Worm (Caenorhabditis elegans) whole organism, L4 larva: ENCODE results near the gene vps-35.

ENCODE experiments used
- aha-1 ChIP-seq: fragments of 150-350 bp; peaks from one replicate; lab custom pipeline; 2014; ENCODE audit warnings: missing biosample characterization, missing genetic modification characterization
- ceh-32 ChIP-seq: sonication (generic microtip); optimal IDR thresholded peaks from 2 replicates; lab custom pipeline; 2016; ENCODE audit warnings: mild to moderate bottlenecking, missing genetic modification characterization, missing compliant biosample characterization; ENCODE audit not compliant: poor library complexity
- ceh-44 ChIP-seq: fragments of 200-800 bp; sonication (Bioruptor generic); IDR thresholded peaks from 2 replicates; pipeline ENCODE4 v1.3.6; 2022; ENCODE audit warnings: missing genetic modification reagents, missing genetic modification characterization, missing compliant biosample characterization
- hmg-1.1 ChIP-seq: fragments of 200-800 bp; sonication (Bioruptor generic); IDR thresholded peaks from 2 replicates; pipeline ENCODE4 v1.3.6; 2022; ENCODE audit warnings: missing genetic modification reagents, missing genetic modification characterization, missing compliant biosample characterization
- nhr-237 ChIP-seq: sonication (generic microtip); optimal IDR thresholded peaks from 2 replicates; lab custom pipeline; 2017; ENCODE audit warnings: missing biosample characterization, missing genetic modification characterization
- nhr-25 ChIP-seq: sonication (generic microtip); optimal IDR thresholded peaks from 2 replicates; lab custom pipeline; 2017; ENCODE audit warnings: missing genetic modification characterization, mild to moderate bottlenecking, missing compliant biosample characterization, antibody characterized with exemption, moderate library complexity, borderline replicate concordance; ENCODE audit not compliant: insufficient read depth
- nhr-28 ChIP-seq: fragments of 150-350 bp; optimal IDR thresholded peaks from 2 replicates; lab custom pipeline; 2014; ENCODE audit warnings: missing biosample characterization, missing genetic modification characterization
- nhr-42 ChIP-seq: fragments of 200-800 bp; sonication (Bioruptor generic); IDR thresholded peaks from 2 replicates; pipeline ENCODE4 v1.3.6; 2022; ENCODE audit warnings: missing genetic modification characterization, missing compliant biosample characterization
- nhr-48 ChIP-seq: sonication (generic microtip); optimal IDR thresholded peaks from 2 replicates; lab custom pipeline; 2016; ENCODE audit warnings: mild to moderate bottlenecking, missing genetic modification characterization, missing compliant biosample characterization
- nhr-77 ChIP-seq: fragments of 150-350 bp; optimal IDR thresholded peaks from 2 replicates; lab custom pipeline; 2014; ENCODE audit warnings: missing biosample characterization, missing genetic modification characterization
- sdz-12 ChIP-seq: fragments of 200-800 bp; sonication (Bioruptor generic); optimal IDR thresholded peaks from 2 replicates; lab custom pipeline; 2018; ENCODE audit warnings: mild to moderate bottlenecking, missing genetic modification characterization, missing compliant biosample characterization
- unc-62 ChIP-seq, 3 experiments: fragments of 150-350 bp in 1 of 3; sonication (generic microtip); optimal IDR thresholded peaks in 2 of 3; peaks in 1 of 3; 1 replicate in 1 of 3; 2 replicates in 2 of 3; lab custom pipeline; 2014 to 2017; ENCODE audit warnings: missing biosample characterization in 3 of 3, missing genetic modification characterization in 3 of 3, missing genetic modification reagents in 3 of 3, missing genotype in 1 of 3
- zag-1 ChIP-seq: fragments of 150-350 bp; optimal IDR thresholded peaks from 2 replicates; lab custom pipeline; 2014; ENCODE audit warnings: missing biosample characterization, missing genetic modification characterization
- ztf-11 ChIP-seq: fragments of 150-350 bp; optimal IDR thresholded peaks from 2 replicates; lab custom pipeline; 2014; ENCODE audit warnings: missing biosample characterization, missing genetic modification characterization

- no peak for TF ChIP-seq nhr-42 (GFP tag; lab: Robert Waterston, UW)
- no peak for TF ChIP-seq nhr-77 (tag; lab: Kevin White, UChicago)
- no peak for TF ChIP-seq ceh-32 (tag; lab: Kevin White, UChicago)
- TF ChIP-seq nhr-237 (tag; lab: Kevin White, UChicago) = no peak
- TF ChIP-seq unc-62 (GFP tag; optimal IDR thresholded peaks at IDR 0.05 in 1 of 2; lab: Kevin White, UChicago) = peak in 1 of 2 experiments; percentile 99
- no peak for TF ChIP-seq unc-62 (tag; optimal IDR thresholded peaks at IDR 0.05; lab: Kevin White, UChicago)
- TF ChIP-seq nhr-48 (tag; lab: Kevin White, UChicago) = no peak
- TF ChIP-seq aha-1 (tag; lab: Kevin White, UChicago) = no peak
- TF ChIP-seq zag-1 (tag; lab: Kevin White, UChicago) = no peak
- no peak for TF ChIP-seq ceh-44
- 0 out of 2 replicates have a peak, but pooled peaks have one; percentile 16 for TF ChIP-seq hmg-1.1 (GFP tag; lab: Robert Waterston, UW)
- no peak for TF ChIP-seq ztf-11 (tag; lab: Kevin White, UChicago)
- no peak for TF ChIP-seq nhr-25 (tag; lab: Kevin White, UChicago)
- TF ChIP-seq sdz-12 (GFP tag; lab: Kevin White, UChicago) = no peak
- TF ChIP-seq nhr-28 (tag; lab: Kevin White, UChicago) = no peak
These were observed 48.1 kb downstream of the vps-35 start for ce11 chrII:5955638-5956167.
